Fruit fly (Drosophila melanogaster) whole organism, embryonic: ENCODE measurements around the gene CG43845.
A peak's percentile ranks its signal among the peaks of the same experiment; 100 is the strongest.

Experiments used
- ATbp ChIP-seq: fragments of 200-800 bp; sonication (Bioruptor generic); optimal IDR thresholded peaks from 2 replicates; lab custom pipeline; 2017; ENCODE audit warnings: missing biosample characterization, mild to moderate bottlenecking, missing genetic modification characterization, missing genetic modification reagents
- Ada2b ChIP-seq: fragments of 200-800 bp; sonication (Bioruptor generic); IDR thresholded peaks from 2 replicates; pipeline ENCODE4 v1.3.6; 2022; ENCODE audit warnings: missing biosample characterization, missing genetic modification characterization
- Awh ChIP-seq: fragments of 200-800 bp; sonication (Bioruptor generic); IDR thresholded peaks from 2 replicates; pipeline ENCODE4, ENCODE4 v1.3.6; 2022; ENCODE audit warnings: missing biosample characterization, missing genetic modification characterization
- B-H1 ChIP-seq: fragments of 200-800 bp; sonication (Bioruptor generic); IDR thresholded peaks from 3 replicates; pipeline ENCODE4 v1.3.6; 2022; ENCODE audit warnings: missing biosample characterization, missing genetic modification characterization
- BtbVII ChIP-seq: fragments of 200-800 bp; sonication (Bioruptor generic); optimal IDR thresholded peaks from 3 replicates; lab custom pipeline; 2017; ENCODE audit warnings: missing biosample characterization, mild to moderate bottlenecking, missing genetic modification characterization
- CG1024 ChIP-seq: fragments of 200-800 bp; sonication (Bioruptor generic); IDR thresholded peaks from 2 replicates; pipeline ENCODE4 v1.3.6; 2022; ENCODE audit warnings: missing biosample characterization, missing genetic modification characterization
- CG10543 ChIP-seq: fragments of 200-800 bp; sonication (Bioruptor generic); optimal IDR thresholded peaks from 3 replicates; lab custom pipeline; 2017; ENCODE audit warnings: missing biosample characterization, mild to moderate bottlenecking, missing genetic modification characterization, moderate library complexity
- CG10979 ChIP-seq: fragments of 200-800 bp; sonication (Bioruptor generic); optimal IDR thresholded peaks from 2 replicates; lab custom pipeline; 2018; ENCODE audit warnings: missing biosample characterization, mild to moderate bottlenecking, missing genetic modification characterization, moderate library complexity
- CG11247 ChIP-seq: fragments of 200-800 bp; sonication (Bioruptor generic); IDR thresholded peaks from 2 replicates; pipeline ENCODE4 v1.3.6; 2022; ENCODE audit warnings: missing biosample characterization, missing genetic modification characterization
- CG11560 ChIP-seq: fragments of 200-800 bp; sonication (Bioruptor generic); IDR thresholded peaks from 3 replicates; pipeline ENCODE4 v1.3.6; 2022; ENCODE audit warnings: missing biosample characterization, missing genetic modification characterization
- CG12769 ChIP-seq: fragments of 200-800 bp; sonication (Bioruptor generic); optimal IDR thresholded peaks from 2 replicates; lab custom pipeline; 2019; ENCODE audit warnings: missing biosample characterization, mild to moderate bottlenecking, missing genetic modification characterization, moderate library complexity
- CG15073 ChIP-seq: fragments of 200-800 bp; sonication (Bioruptor generic); optimal IDR thresholded peaks from 2 replicates; lab custom pipeline; 2016; ENCODE audit warnings: missing biosample characterization, missing genetic modification characterization
- CG1529 ChIP-seq: fragments of 200-800 bp; sonication (Bioruptor generic); optimal IDR thresholded peaks from 3 replicates; lab custom pipeline; 2018; ENCODE audit warnings: missing biosample characterization, missing genetic modification characterization
- CG1647 ChIP-seq: fragments of 200-800 bp; sonication (Bioruptor generic); optimal IDR thresholded peaks from 3 replicates; lab custom pipeline; 2016; ENCODE audit warnings: missing biosample characterization, missing genetic modification characterization
- CG17328 ChIP-seq: fragments of 200-800 bp; sonication (Bioruptor generic); IDR thresholded peaks from 2 replicates; pipeline ENCODE4 v1.3.6; 2022; ENCODE audit warnings: missing biosample characterization, missing genetic modification characterization
- CG2199 ChIP-seq: fragments of 200-800 bp; sonication (Bioruptor generic); IDR thresholded peaks from 3 replicates; pipeline ENCODE4 v1.3.6; 2022; ENCODE audit warnings: missing biosample characterization, missing genetic modification characterization
- CG2712 ChIP-seq: fragments of 200-800 bp; optimal IDR thresholded peaks from 3 replicates; lab custom pipeline; 2019; ENCODE audit warnings: missing biosample characterization, mild to moderate bottlenecking, missing genetic modification characterization, moderate library complexity
- CG31224 ChIP-seq: fragments of 200-800 bp; sonication (Bioruptor generic); IDR thresholded peaks from 2 replicates; pipeline ENCODE4 v1.3.6; 2022; ENCODE audit warnings: missing biosample characterization, missing genetic modification characterization
- CG31441 ChIP-seq: fragments of 200-800 bp; sonication (Bioruptor generic); IDR thresholded peaks from 2 replicates; pipeline ENCODE4 v1.3.6; 2022; ENCODE audit warnings: missing biosample characterization, missing genetic modification characterization
- CG32767 ChIP-seq: fragments of 200-800 bp; sonication (Bioruptor generic); IDR thresholded peaks from 2 replicates; pipeline ENCODE4 v1.3.6; 2022; ENCODE audit warnings: missing biosample characterization, missing genetic modification characterization
- CG34376 ChIP-seq: fragments of 200-800 bp; sonication (Bioruptor generic); optimal IDR thresholded peaks from 2 replicates; lab custom pipeline; 2018; ENCODE audit warnings: missing biosample characterization, mild to moderate bottlenecking, missing genetic modification characterization
- CG34422 ChIP-seq: fragments of 200-800 bp; sonication (Bioruptor generic); IDR thresholded peaks from 3 replicates; pipeline ENCODE4 v1.3.6; 2022; ENCODE audit warnings: missing biosample characterization, missing genetic modification characterization
- CG3995 ChIP-seq: fragments of 200-800 bp; sonication (Bioruptor generic); optimal IDR thresholded peaks from 3 replicates; lab custom pipeline; 2016; ENCODE audit warnings: missing biosample characterization, missing genetic modification characterization
- CG8478 ChIP-seq: fragments of >200 bp; optimal IDR thresholded peaks from 2 replicates; lab custom pipeline; 2018
- CG8944 ChIP-seq: fragments of 200-800 bp; sonication (Bioruptor generic); optimal IDR thresholded peaks from 3 replicates; lab custom pipeline; 2016; ENCODE audit warnings: missing biosample characterization, missing genetic modification characterization
- CG9932 ChIP-seq: fragments of 200-800 bp; sonication (Bioruptor generic); IDR thresholded peaks from 2 replicates; pipeline ENCODE4 v1.3.6; 2022; ENCODE audit warnings: missing biosample characterization, missing genetic modification characterization
- CkIIα-i1 ChIP-seq: fragments of 200-800 bp; sonication (Bioruptor generic); IDR thresholded peaks from 2 replicates; pipeline ENCODE4 v1.3.6; 2022; ENCODE audit warnings: missing biosample characterization, missing genetic modification characterization
- Elba2 ChIP-seq: fragments of 200-800 bp; sonication (Bioruptor generic); optimal IDR thresholded peaks from 3 replicates; lab custom pipeline; 2016; ENCODE audit warnings: missing biosample characterization, missing genetic modification characterization
- GATAe ChIP-seq: fragments of 200-800 bp; sonication (Bioruptor generic); conservative IDR thresholded peaks from 2 replicates; pipeline ENCODE4 v1.3.6; 2022; ENCODE audit warnings: missing biosample characterization, missing genetic modification characterization
- Hey ChIP-seq: fragments of 200-800 bp; sonication (Bioruptor generic); optimal IDR thresholded peaks from 3 replicates; lab custom pipeline; 2018; ENCODE audit warnings: missing biosample characterization, mild to moderate bottlenecking, missing genetic modification characterization
- Med ChIP-seq: fragments of 200-800 bp; sonication (Bioruptor generic); peaks from one replicate; lab custom pipeline; 2016; ENCODE audit warnings: missing biosample characterization, missing genetic modification characterization, mild to moderate bottlenecking, inconsistent platforms, moderate library complexity
- Meics ChIP-seq: fragments of 200-800 bp; sonication (Bioruptor generic); optimal IDR thresholded peaks from 2 replicates; lab custom pipeline; 2017; ENCODE audit warnings: missing biosample characterization, mild to moderate bottlenecking, missing genetic modification characterization
- Optix ChIP-seq: fragments of 200-800 bp; sonication (Bioruptor generic); IDR thresholded peaks from 3 replicates; pipeline ENCODE4 v1.3.6; 2022; ENCODE audit warnings: missing biosample characterization, missing genetic modification characterization
- aop ChIP-seq: fragments of 200-800 bp; sonication (Bioruptor generic); IDR thresholded peaks from 2 replicates; pipeline ENCODE4 v1.3.6; 2022; ENCODE audit warnings: missing biosample characterization, missing genetic modification characterization
- bcd ChIP-seq: fragments of 200-800 bp; sonication (Bioruptor generic); optimal IDR thresholded peaks from 2 replicates; lab custom pipeline; 2017; ENCODE audit warnings: missing biosample characterization, mild to moderate bottlenecking, missing genetic modification characterization
- cg ChIP-seq: fragments of 200-800 bp; sonication (Bioruptor generic); optimal IDR thresholded peaks from 3 replicates; lab custom pipeline; 2019; ENCODE audit warnings: missing biosample characterization, mild to moderate bottlenecking, missing genetic modification characterization, moderate library complexity
- cwo ChIP-seq: fragments of 200-800 bp; sonication (Bioruptor generic); optimal IDR thresholded peaks from 3 replicates; lab custom pipeline; 2017; ENCODE audit warnings: missing biosample characterization, missing genetic modification characterization, mild to moderate bottlenecking, moderate library complexity, missing genetic modification reagents
- eyg ChIP-seq: fragments of 200-800 bp; sonication (Bioruptor generic); optimal IDR thresholded peaks from 3 replicates; lab custom pipeline; 2016; ENCODE audit warnings: missing biosample characterization, missing genetic modification characterization
- hbn ChIP-seq: fragments of 200-800 bp; sonication (Bioruptor generic); IDR thresholded peaks from 2 replicates; pipeline ENCODE4 v1.3.6; 2022; ENCODE audit warnings: missing biosample characterization, missing genetic modification characterization; ENCODE audit not compliant: partially characterized antibody
- insv ChIP-seq, 2 experiments: fragments of 200-800 bp; sonication (Bioruptor generic); optimal IDR thresholded peaks; 3 replicates each; lab custom pipeline; 2016 to 2018; ENCODE audit warnings: missing biosample characterization in 2 of 2, missing genetic modification characterization in 2 of 2
- knrl ChIP-seq: fragments of 200-800 bp; sonication (Bioruptor generic); IDR thresholded peaks from 3 replicates; pipeline ENCODE4 v1.3.6; 2022; ENCODE audit warnings: missing biosample characterization, missing genetic modification characterization; ENCODE audit not compliant: partially characterized antibody
- mirr ChIP-seq: fragments of 200-800 bp; sonication (Bioruptor generic); optimal IDR thresholded peaks from 3 replicates; lab custom pipeline; 2018; ENCODE audit warnings: missing biosample characterization, mild to moderate bottlenecking, missing genetic modification characterization
- mld ChIP-seq: fragments of 200-800 bp; sonication (Bioruptor generic); IDR thresholded peaks from 3 replicates; pipeline ENCODE4 v1.3.6; 2022; ENCODE audit warnings: missing biosample characterization, missing genetic modification characterization; ENCODE audit not compliant: partially characterized antibody
- onecut ChIP-seq: fragments of 200-800 bp; sonication (Bioruptor generic); IDR thresholded peaks from 2 replicates; pipeline ENCODE4 v1.3.6; 2022; ENCODE audit warnings: missing biosample characterization, missing genetic modification characterization
- slou ChIP-seq: fragments of 200-800 bp; sonication (Bioruptor generic); optimal IDR thresholded peaks from 3 replicates; lab custom pipeline; 2016; ENCODE audit warnings: missing biosample characterization, missing genetic modification characterization
- stc ChIP-seq: fragments of 200-800 bp; sonication (Bioruptor generic); IDR thresholded peaks from 2 replicates; pipeline ENCODE4 v1.3.6; 2022; ENCODE audit warnings: missing biosample characterization, missing genetic modification characterization
- sug ChIP-seq: fragments of 200-800 bp; optimal IDR thresholded peaks from 2 replicates; lab custom pipeline; 2019; ENCODE audit warnings: missing biosample characterization, mild to moderate bottlenecking, missing genetic modification characterization, moderate library complexity
- twi ChIP-seq: fragments of 200-800 bp; optimal IDR thresholded peaks from 2 replicates; lab custom pipeline; 2019; ENCODE audit warnings: missing biosample characterization, mild to moderate bottlenecking, missing genetic modification characterization, moderate library complexity
- zfh1 ChIP-seq: fragments of 200-800 bp; sonication (Bioruptor generic); IDR thresholded peaks from 3 replicates; pipeline ENCODE4 v1.3.6; 2022; ENCODE audit warnings: missing biosample characterization, missing genetic modification characterization

CG43845 gene

DNA sequence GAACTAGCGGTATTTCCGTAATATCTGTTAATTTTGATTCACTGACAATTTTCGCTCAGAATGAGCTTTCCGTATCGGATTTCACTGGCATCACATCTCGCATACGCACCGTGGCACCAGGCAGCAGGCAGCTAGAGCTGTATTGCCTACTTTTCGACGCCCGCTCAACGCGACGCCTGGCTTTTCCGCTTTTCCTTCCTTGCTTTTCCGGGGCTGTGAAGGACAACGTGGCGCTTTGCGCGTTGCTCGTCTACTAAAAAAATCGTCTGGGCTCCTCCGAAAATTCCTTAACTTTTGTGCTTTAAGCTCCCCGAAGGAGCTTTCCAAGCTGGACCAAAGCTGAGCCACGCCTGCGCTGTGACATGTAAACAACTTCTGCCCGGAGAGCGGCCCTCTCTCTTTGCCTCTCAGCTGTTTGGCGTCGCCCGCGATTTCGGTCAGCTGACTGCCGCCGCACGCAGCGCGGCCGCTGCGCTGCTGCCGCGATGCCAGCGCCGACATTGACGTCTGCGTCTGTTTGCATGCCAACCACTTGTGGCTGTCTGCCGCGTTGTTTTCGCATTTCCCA lies at the start of gene CG43845, which contains the start of gene Nmdar1 (continued):
- TF ChIP-seq CG34422 (GFP tag; lab: Robert Waterston, UW) = peak; percentile 47; the same call in 1 of the 3 replicates
- peak; percentile 2 for TF ChIP-seq CG10543 (GFP tag; lab: Kevin White, UChicago)
- no peak for TF ChIP-seq stc (GFP tag; lab: Robert Waterston, UW)
- TF ChIP-seq CG34376 (GFP tag; lab: Kevin White, UChicago) = peak; percentile 25
- TF ChIP-seq, all 482 proteins: peak for 39

DNA sequence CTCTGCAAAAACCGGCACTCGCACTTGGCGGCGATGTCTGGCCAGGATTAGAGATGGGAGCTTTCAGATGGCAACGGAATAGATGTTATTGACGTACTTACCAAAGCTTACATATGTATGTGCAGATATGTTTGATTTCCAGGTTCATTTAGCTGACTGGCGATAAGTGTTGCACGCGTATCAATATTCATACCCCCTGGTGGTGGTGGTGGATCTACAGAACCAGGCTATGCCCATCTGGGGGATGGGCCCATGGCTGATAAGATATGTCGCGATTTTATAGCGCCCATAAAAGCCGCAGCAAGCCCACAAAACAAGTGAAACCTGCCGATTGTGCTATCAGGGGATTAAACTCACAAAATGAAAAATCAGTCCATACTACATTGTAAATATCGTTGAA lies 48.8 kb upstream of the CG43845 start:
- TF ChIP-seq Med (GFP tag; lab: Kevin White, UChicago) = no peak
- peak; percentile 92 for TF ChIP-seq Hey
- TF ChIP-seq GATAe (GFP tag; lab: Robert Waterston, UW) = peak; percentile 21; the same call in 1 of the 2 replicates
- no peak for TF ChIP-seq CG11247 (GFP tag; lab: Robert Waterston, UW)
- peak; percentile 9 for TF ChIP-seq CG34376 (GFP tag; lab: Kevin White, UChicago)
- no peak for TF ChIP-seq aop (GFP tag; lab: Robert Waterston, UW)
- no peak for TF ChIP-seq mld (GFP tag; lab: Robert Waterston, UW)
- peak; percentile 97 for TF ChIP-seq sug (tag; lab: Kevin White, UChicago)
- TF ChIP-seq Meics (GFP tag; lab: Kevin White, UChicago) = no peak
- no peak for TF ChIP-seq zfh1 (GFP tag; lab: Robert Waterston, UW)
- peak; percentile 8 for TF ChIP-seq BtbVII (GFP tag; lab: Kevin White, UChicago)
- TF ChIP-seq mirr = peak; percentile 6

DNA sequence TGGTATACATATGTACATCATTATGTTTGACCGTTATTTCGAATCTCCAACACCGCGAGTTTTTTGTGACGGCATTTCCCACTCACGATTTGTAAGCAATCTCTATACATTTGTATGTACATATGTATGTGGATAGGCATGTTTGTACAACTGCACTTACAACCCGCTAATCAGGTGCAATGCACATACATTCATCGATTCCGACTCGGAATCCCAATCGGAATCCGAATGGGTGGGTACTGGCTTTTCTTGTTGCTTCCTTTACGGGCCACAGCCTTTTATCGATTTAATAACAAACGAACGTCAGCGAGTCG lies 48.5 kb upstream of the CG43845 start:
- TF ChIP-seq CG10979 (no peak), CG1024 (GFP tag; lab: Robert Waterston, UW) (no peak), CG12769 (tag; lab: Kevin White, UChicago) (no peak), insv (GFP tag; optimal IDR thresholded peaks at IDR 0.05; lab: Kevin White, UChicago) (peak; percentile 17 to 85), Ada2b (GFP tag; lab: Robert Waterston, UW) (no peak), CG1529 (GFP tag; lab: Kevin White, UChicago) (no peak), CG3995 (GFP tag; lab: Kevin White, UChicago) (no peak), CG17328 (GFP tag; lab: Robert Waterston, UW) (0 out of 2 replicates have a peak, but pooled peaks have one; percentile 1), B-H1 (no peak), CG1647 (GFP tag; lab: Kevin White, UChicago) (no peak), bcd (GFP tag; lab: Kevin White, UChicago) (no peak), onecut (peak; percentile 41), knrl (GFP tag; lab: Robert Waterston, UW) (no peak), CG2712 (tag; lab: Kevin White, UChicago) (no peak), slou (no peak), CG8944 (no peak), hbn (GFP tag; lab: Robert Waterston, UW) (no peak), ATbp (GFP tag; lab: Kevin White, UChicago) (no peak), CG31224 (GFP tag; lab: Robert Waterston, UW) (no peak), cg (GFP tag; lab: Kevin White, UChicago) (peak; percentile 14), cwo (GFP tag; lab: Kevin White, UChicago) (no peak), eyg (GFP tag; lab: Kevin White, UChicago) (no peak), CkIIα-i1 (GFP tag; lab: Robert Waterston, UW) (no peak), CG9932 (GFP tag; lab: Robert Waterston, UW) (no peak), CG2199 (GFP tag; lab: Robert Waterston, UW) (0 out of 3 replicates have a peak, but pooled peaks have one; percentile 24), twi (tag; lab: Kevin White, UChicago) (peak; percentile 68), CG11560 (no peak), CG31441 (no peak), CG32767 (GFP tag; lab: Robert Waterston, UW) (peak; percentile 7; the same call in 1 of the 2 replicates), Awh (GFP tag; lab: Robert Waterston, UW) (no peak), Optix (GFP tag; lab: Robert Waterston, UW) (no peak), Elba2 (peak; percentile 21), CG15073 (GFP tag; lab: Kevin White, UChicago) (no peak), CG8478 (lab: Kevin White, UChicago) (no peak)
